Fruit fly (Drosophila melanogaster): Measurements from ENCODE around the gene CG6028.

- TF ChIP-seq CTCF (optimal IDR thresholded peaks at IDR 0.05): no peak
- no peak for TF ChIP-seq CG8478 (optimal IDR thresholded peaks at IDR 0.05)
Measured at dm6 chr3R:22014397-22014796, 10.9 kb downstream of the CG6028 start, which contains the start of gene Theg.
